Worm (Caenorhabditis elegans) whole organism, midembryonic: Measurements from ENCODE around the gene ZK829.1.

Source experiments
- cog-1 ChIP-seq: sonication (generic microtip); optimal IDR thresholded peaks from 2 replicates; lab custom pipeline; 2016; ENCODE audit warnings: missing genetic modification characterization, missing compliant biosample characterization
- flt-1 ChIP-seq: fragments of 200-800 bp; sonication (Bioruptor generic); IDR thresholded peaks from 2 replicates; pipeline ENCODE4 v1.3.6; 2022; ENCODE audit warnings: missing genetic modification characterization, missing compliant biosample characterization
- klf-2 ChIP-seq: fragments of 200-800 bp; sonication (Bioruptor generic); conservative IDR thresholded peaks from 2 replicates; pipeline ENCODE4 v1.3.6; 2022; ENCODE audit warnings: missing genetic modification reagents, missing genetic modification characterization, missing compliant biosample characterization
- med-1 ChIP-seq: sonication (generic microtip); optimal IDR thresholded peaks from 2 replicates; lab custom pipeline; 2017; ENCODE audit warnings: missing genetic modification characterization, mild to moderate bottlenecking, missing compliant biosample characterization, antibody characterized with exemption, missing genetic modification reagents; ENCODE audit not compliant: insufficient read depth
- tab-1 ChIP-seq: fragments of 200-800 bp; sonication (Bioruptor generic); IDR thresholded peaks from 2 replicates; pipeline ENCODE4 v1.3.6; 2022; ENCODE audit warnings: missing genetic modification characterization, missing compliant biosample characterization
- ztf-29 ChIP-seq: fragments of 200-800 bp; sonication (Bioruptor generic); IDR thresholded peaks from 2 replicates; pipeline ENCODE4 v1.3.6; 2022; ENCODE audit warnings: missing genetic modification reagents, missing genetic modification characterization, missing compliant biosample characterization

DNA sequence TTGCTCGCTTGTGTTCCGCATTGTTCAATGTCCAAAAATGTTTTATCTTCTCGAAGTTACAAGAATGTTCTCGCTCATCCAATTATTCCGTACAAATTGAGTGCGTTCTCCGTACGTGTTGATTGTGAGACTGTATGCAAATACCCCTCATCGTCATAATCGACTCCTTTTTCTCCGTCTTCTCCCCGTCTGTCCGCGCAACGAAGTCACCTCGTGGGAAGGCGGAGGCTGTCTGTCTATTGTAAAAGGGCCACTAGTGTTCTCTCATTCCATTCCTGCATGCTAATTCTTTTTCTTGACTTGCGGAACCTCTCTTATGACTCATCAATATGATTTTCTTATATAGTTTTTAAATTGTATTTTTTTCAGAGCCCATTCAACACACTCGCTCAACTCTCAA is 28.0 kb upstream of the ZK829.1 start, which contains the start of gene ZK829.9:
- TF ChIP-seq med-1 (no peak), cog-1 (tag; lab: Kevin White, UChicago) (no peak), tab-1 (GFP tag; lab: Robert Waterston, UW) (no peak), ztf-29 (GFP tag; lab: Robert Waterston, UW) (no peak), klf-2 (no peak), flt-1 (GFP tag; lab: Robert Waterston, UW) (no peak)
